Worm (Caenorhabditis elegans) whole organism, L4 larva: ENCODE data around the gene srj-24.

Experiments used
- ceh-28 ChIP-seq: fragments of 150-350 bp; optimal IDR thresholded peaks from 2 replicates; lab custom pipeline; 2014; ENCODE audit warnings: missing biosample characterization, missing genetic modification reagents, missing genetic modification characterization
- ces-1 ChIP-seq: fragments of 150-350 bp; sonication (generic microtip); optimal IDR thresholded peaks from 4 replicates; lab custom pipeline; 2014; ENCODE audit warnings: missing biosample characterization, missing genetic modification reagents, missing genetic modification characterization
- lin-15B ChIP-seq: fragments of 150-350 bp; sonication (generic microtip); optimal IDR thresholded peaks from 3 replicates; lab custom pipeline; 2014; ENCODE audit warnings: missing biosample characterization, missing genetic modification characterization
- lir-3 ChIP-seq: sonication (generic microtip); optimal IDR thresholded peaks from 2 replicates; lab custom pipeline; 2016; ENCODE audit warnings: mild to moderate bottlenecking, missing genetic modification characterization, missing compliant biosample characterization
- nhr-6 ChIP-seq: fragments of 150-350 bp; optimal IDR thresholded peaks from 2 replicates; lab custom pipeline; 2014; ENCODE audit warnings: missing biosample characterization, missing genetic modification characterization
- pha-4 ChIP-seq, 2 experiments: fragments of 150-350 bp in 1 of 2; fragments of 200-800 bp in 1 of 2; sonication (Bioruptor generic) in 1 of 2; IDR thresholded peaks in 1 of 2; optimal IDR thresholded peaks in 1 of 2; 2 replicates each; pipeline versions ENCODE4 v1.3.6 to Lab custom; 2014 to 2022; ENCODE audit warnings: missing genetic modification characterization in 2 of 2, missing genetic modification reagents in 2 of 2, missing biosample characterization in 1 of 2, missing compliant biosample characterization in 1 of 2
- pqm-1 ChIP-seq: sonication (generic microtip); optimal IDR thresholded peaks from 2 replicates; lab custom pipeline; 2017; ENCODE audit warnings: missing biosample characterization, missing genetic modification characterization
- unc-130 ChIP-seq: sonication (generic microtip); optimal IDR thresholded peaks from 2 replicates; lab custom pipeline; 2016; ENCODE audit warnings: missing genetic modification reagents, missing genetic modification characterization, missing compliant biosample characterization
- zfp-3 ChIP-seq: fragments of 200-800 bp; sonication (Bioruptor generic); conservative IDR thresholded peaks from 2 replicates; pipeline ENCODE4 v1.3.6; 2022; ENCODE audit warnings: missing genetic modification reagents, missing genetic modification characterization, missing compliant biosample characterization

DNA sequence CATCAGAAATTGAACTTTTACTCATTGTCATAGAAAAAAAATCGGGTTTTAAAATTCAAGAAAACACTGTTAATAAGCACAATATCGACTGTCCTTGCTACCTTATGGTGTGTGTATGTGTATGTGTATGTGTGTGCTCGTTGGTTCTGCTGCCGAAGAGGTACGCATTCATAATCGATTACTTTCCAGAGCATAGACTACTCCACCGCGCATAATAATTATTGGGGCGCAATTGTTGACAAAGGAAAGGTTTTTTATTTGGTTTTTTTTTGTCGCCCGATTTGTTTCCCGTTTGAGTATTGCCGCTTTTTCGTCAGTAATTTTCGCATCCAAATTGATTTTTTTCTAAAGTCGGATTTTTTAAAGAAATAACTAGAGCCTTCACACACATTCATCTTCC lies 22.6 kb upstream of the srj-24 start, which contains the start of gene C05E4.15:
- TF ChIP-seq ces-1 (GFP tag; lab: Kevin White, UChicago), result no peak
- TF ChIP-seq lin-15B (tag; lab: Kevin White, UChicago), result no peak
- TF ChIP-seq pqm-1 (tag; lab: Kevin White, UChicago), result no peak
- no peak for TF ChIP-seq pha-4 (GFP tag; IDR thresholded peaks at IDR 0.05; lab: Robert Waterston, UW)
- no peak for TF ChIP-seq pha-4 (tag; optimal IDR thresholded peaks at IDR 0.05; lab: Kevin White, UChicago)
- no peak for TF ChIP-seq lir-3 (tag; lab: Kevin White, UChicago)
- TF ChIP-seq nhr-6 (tag; lab: Kevin White, UChicago), result no peak
- no peak for TF ChIP-seq unc-130 (GFP tag; lab: Kevin White, UChicago)
- TF ChIP-seq zfp-3 (GFP tag; lab: Robert Waterston, UW), result no peak
- TF ChIP-seq ceh-28 (tag; lab: Kevin White, UChicago), result no peak
